Worm (Caenorhabditis elegans): ENCODE results near the gene T16D1.1.

The T16D1.1 gene

DNA sequence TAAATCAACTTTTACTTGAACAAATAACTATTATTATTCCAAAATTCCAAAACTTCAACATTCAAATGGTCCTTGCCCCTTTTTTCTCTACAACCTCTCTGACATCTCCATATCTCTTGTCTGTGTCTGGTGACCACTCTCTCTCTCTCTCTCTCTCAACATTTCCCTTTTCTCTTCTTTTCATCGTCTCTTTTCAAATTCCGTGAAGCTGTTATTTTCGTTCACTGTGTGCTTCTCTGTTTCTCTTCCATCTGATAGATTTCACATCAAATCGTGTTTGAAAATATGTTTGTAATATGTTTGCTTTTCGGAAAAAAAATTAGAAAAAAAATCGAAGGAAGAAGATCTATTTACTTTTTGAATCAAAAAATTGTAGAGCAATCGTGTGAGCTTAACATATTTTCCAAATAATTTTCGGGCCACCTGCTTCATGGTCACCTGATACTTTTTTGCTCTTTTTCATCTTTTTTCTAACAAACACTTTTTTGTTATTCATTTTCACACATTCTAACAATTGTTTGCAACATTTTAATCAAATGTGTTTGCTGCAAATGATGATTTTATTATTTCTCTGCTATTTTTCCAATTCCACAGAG is 40.4 kb downstream of the T16D1.1 start:
- TF ChIP-seq unc-62 (GFP tag; optimal IDR thresholded peaks at IDR 0.05): no peak

DNA sequence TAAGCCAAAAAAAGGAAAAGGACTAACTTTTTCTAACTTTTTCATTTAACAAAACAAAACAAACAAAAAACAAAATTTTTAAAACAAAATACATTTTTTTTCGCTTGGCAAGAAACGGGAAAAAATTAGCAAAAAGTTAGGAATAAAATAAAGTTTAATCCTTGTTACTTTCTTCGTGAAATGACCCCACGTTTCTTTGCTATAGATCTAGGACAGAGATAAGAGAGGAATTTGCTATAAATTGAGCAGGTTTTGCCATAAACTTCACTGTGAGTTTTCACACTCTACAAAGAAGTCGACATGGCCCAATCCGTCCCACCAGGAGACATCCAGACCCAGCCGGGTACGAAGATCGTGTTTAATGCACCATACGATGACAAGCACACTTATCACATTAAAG is 42.0 kb downstream of the T16D1.1 start, which contains the start of gene msp-50:
Gene msp-50, plus strand, starts transcription at position 301 of the 400 bp plus-strand sequence.
- TF ChIP-seq unc-62 (GFP tag; optimal IDR thresholded peaks at IDR 0.05): no peak

DNA sequence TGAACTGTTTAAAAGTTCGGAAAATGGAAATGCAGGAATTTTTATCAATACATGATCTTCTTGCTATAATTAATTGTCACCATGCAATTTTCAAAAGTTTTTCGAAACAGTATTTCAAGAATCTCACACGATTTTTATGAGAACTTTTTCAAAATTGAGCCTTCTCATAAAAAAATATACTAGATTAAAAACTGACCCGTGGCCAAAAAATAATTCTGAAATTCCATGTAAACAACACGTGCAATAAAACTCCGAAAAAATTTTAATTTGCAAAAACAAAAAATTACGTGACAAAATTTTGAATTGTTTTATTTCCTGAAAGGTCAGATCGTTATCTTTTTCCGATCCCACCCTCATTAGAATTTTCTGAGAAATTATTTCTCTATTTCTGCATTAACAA is 46.0 kb downstream of the T16D1.1 start, which contains the start of gene C34F11.5:
Gene C34F11.5, plus strand, starts transcription at position 301 of the 400 bp plus-strand sequence.
- TF ChIP-seq unc-62 (GFP tag; optimal IDR thresholded peaks at IDR 0.05): no peak

DNA sequence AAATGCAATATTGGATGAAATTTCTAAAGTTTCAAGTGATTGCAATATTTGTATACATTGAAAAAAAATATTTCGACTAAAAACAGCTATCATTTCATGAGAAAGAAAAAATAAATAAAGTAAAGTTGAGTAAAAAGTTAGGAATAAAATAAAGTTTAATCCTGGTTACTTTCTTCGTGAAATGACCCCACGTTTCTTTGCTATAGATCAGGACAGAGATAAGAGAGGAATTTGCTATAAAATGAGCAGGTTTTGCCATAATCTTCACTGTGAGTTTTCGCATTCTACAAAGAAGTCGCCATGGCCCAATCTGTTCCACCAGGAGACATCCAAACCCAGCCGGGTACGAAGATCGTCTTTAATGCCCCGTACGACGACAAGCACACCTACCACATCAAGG is 47.4 kb downstream of the T16D1.1 start, which contains the start of gene msp-49:
Gene msp-49, plus strand, starts transcription at position 301 of the 400 bp plus-strand sequence.
- no peak for TF ChIP-seq unc-62 (GFP tag; optimal IDR thresholded peaks at IDR 0.05)

DNA sequence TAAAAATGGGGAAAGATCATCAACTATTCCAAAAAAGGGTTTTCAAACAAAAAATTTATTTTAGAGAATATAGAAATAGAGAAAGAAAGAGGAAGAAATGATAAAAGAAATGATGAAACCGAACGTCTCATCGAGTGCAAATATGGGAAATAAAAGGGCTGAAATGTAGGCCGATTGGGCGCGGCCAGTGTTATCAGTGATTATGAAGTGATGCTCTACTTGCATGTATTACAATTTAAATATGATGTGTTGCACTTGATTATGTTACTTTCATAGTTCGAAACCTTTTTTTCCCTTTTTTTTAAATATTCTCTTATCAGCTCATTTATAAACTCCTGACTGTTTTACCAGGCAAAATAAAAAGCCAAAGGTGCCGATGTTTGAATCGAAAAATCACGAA is 49.7 kb downstream of the T16D1.1 start:
- TF ChIP-seq unc-62 (GFP tag; optimal IDR thresholded peaks at IDR 0.05): no peak
